Worm (Caenorhabditis elegans) whole organism, L4/young adult: Measurements from ENCODE around the gene R07E4.5.

Source experiments
- W03F9.2 ChIP-seq: fragments of 150-350 bp; optimal IDR thresholded peaks from 2 replicates; lab custom pipeline; 2014; ENCODE audit warnings: missing biosample characterization, missing genetic modification characterization
- dao-5 ChIP-seq: sonication (generic microtip); optimal IDR thresholded peaks from 2 replicates; lab custom pipeline; 2016; ENCODE audit warnings: missing genotype, missing genetic modification characterization, moderate library complexity, missing compliant biosample characterization

ce11 chrX:5982799-5983198 lies 29.8 kb upstream of the R07E4.5 start:
- TF ChIP-seq W03F9.2 (no peak), dao-5 (no peak)
